Worm (Caenorhabditis elegans) whole organism, L4 larva: Measurements from ENCODE around the gene hmg-11.
A peak's percentile ranks its signal among the peaks of the same experiment; 100 is the strongest.

Experiments used
- F26F4.8 ChIP-seq: fragments of 200-800 bp; sonication (Bioruptor generic); conservative IDR thresholded peaks from 2 replicates; pipeline ENCODE4 v1.3.6; 2022; ENCODE audit warnings: missing genetic modification characterization, missing compliant biosample characterization
- F37D6.2 ChIP-seq: sonication (generic microtip); optimal IDR thresholded peaks from 2 replicates; lab custom pipeline; 2016; ENCODE audit warnings: mild to moderate bottlenecking, missing genetic modification characterization, missing compliant biosample characterization
- daf-16 ChIP-seq, 3 experiments: sonication (generic microtip); optimal IDR thresholded peaks; 2 replicates each; lab custom pipeline; 2016 to 2017; ENCODE audit warnings: missing genetic modification characterization in 3 of 3, missing genetic modification reagents in 3 of 3, mild to moderate bottlenecking in 2 of 3, missing compliant biosample characterization in 2 of 3, missing biosample characterization in 1 of 3, moderate library complexity in 1 of 3
- daf-19 ChIP-seq: fragments of 200-800 bp; sonication (Bioruptor generic); conservative IDR thresholded peaks from 2 replicates; pipeline ENCODE4 v1.3.6; 2022; ENCODE audit warnings: missing genetic modification characterization, missing compliant biosample characterization
- daf-8 ChIP-seq: fragments of 200-800 bp; sonication (Bioruptor generic); IDR thresholded peaks from 2 replicates; pipeline ENCODE4 v1.3.6; 2022; ENCODE audit warnings: missing genetic modification characterization, missing compliant biosample characterization
- dmd-6 ChIP-seq: fragments of 200-800 bp; sonication (Bioruptor generic); IDR thresholded peaks from 2 replicates; pipeline ENCODE4 v1.3.6; 2022; ENCODE audit warnings: missing genetic modification reagents, missing genetic modification characterization, missing compliant biosample characterization
- dve-1 ChIP-seq: sonication (generic microtip); optimal IDR thresholded peaks from 2 replicates; lab custom pipeline; 2017; ENCODE audit warnings: antibody characterized with exemption, mild to moderate bottlenecking, missing genetic modification characterization, missing compliant biosample characterization; ENCODE audit not compliant: insufficient read depth
- egl-43 ChIP-seq: fragments of 200-800 bp; sonication (Bioruptor generic); IDR thresholded peaks from 2 replicates; pipeline ENCODE4 v1.3.6; 2022; ENCODE audit warnings: missing genetic modification reagents, missing genetic modification characterization, missing compliant biosample characterization
- hlh-11 ChIP-seq: fragments of 200-800 bp; sonication (Bioruptor generic); optimal IDR thresholded peaks from 2 replicates; lab custom pipeline; 2018; ENCODE audit warnings: mild to moderate bottlenecking, missing genetic modification characterization, missing compliant biosample characterization
- hlh-30 ChIP-seq: sonication (generic microtip); optimal IDR thresholded peaks from 2 replicates; lab custom pipeline; 2017; ENCODE audit warnings: antibody characterized with exemption, mild to moderate bottlenecking, missing genetic modification characterization, missing compliant biosample characterization; ENCODE audit not compliant: insufficient read depth
- lir-3 ChIP-seq: sonication (generic microtip); optimal IDR thresholded peaks from 2 replicates; lab custom pipeline; 2016; ENCODE audit warnings: mild to moderate bottlenecking, missing genetic modification characterization, missing compliant biosample characterization
- mdt-29 ChIP-seq: fragments of 200-800 bp; sonication (Bioruptor generic); IDR thresholded peaks from 2 replicates; pipeline ENCODE4 v1.3.6; 2022; ENCODE audit warnings: missing genetic modification reagents, missing genetic modification characterization, missing compliant biosample characterization
- nhr-111 ChIP-seq: fragments of 200-800 bp; sonication (Bioruptor generic); optimal IDR thresholded peaks from 2 replicates; lab custom pipeline; 2018; ENCODE audit warnings: mild to moderate bottlenecking, missing genetic modification characterization, missing compliant biosample characterization
- nhr-28 ChIP-seq: fragments of 150-350 bp; optimal IDR thresholded peaks from 2 replicates; lab custom pipeline; 2014; ENCODE audit warnings: missing biosample characterization, missing genetic modification characterization
- pqm-1 ChIP-seq: sonication (generic microtip); optimal IDR thresholded peaks from 2 replicates; lab custom pipeline; 2017; ENCODE audit warnings: missing biosample characterization, missing genetic modification characterization
- rbr-2 ChIP-seq: sonication (generic microtip); optimal IDR thresholded peaks from 2 replicates; lab custom pipeline; 2016; ENCODE audit warnings: missing genotype, missing genetic modification characterization, missing compliant biosample characterization
- saeg-2 ChIP-seq: fragments of 200-800 bp; sonication (Bioruptor generic); IDR thresholded peaks from 2 replicates; pipeline ENCODE4 v1.3.6; 2022; ENCODE audit warnings: missing genetic modification reagents, missing genetic modification characterization, missing compliant biosample characterization
- snpc-4 ChIP-seq: fragments of 150-350 bp; optimal IDR thresholded peaks from 2 replicates; lab custom pipeline; 2014; ENCODE audit warnings: missing biosample characterization, missing genetic modification characterization
- unc-62 ChIP-seq, 3 experiments: fragments of 150-350 bp in 1 of 3; sonication (generic microtip); optimal IDR thresholded peaks in 2 of 3; peaks in 1 of 3; 1 replicate in 1 of 3; 2 replicates in 2 of 3; lab custom pipeline; 2014 to 2017; ENCODE audit warnings: missing biosample characterization in 3 of 3, missing genetic modification characterization in 3 of 3, missing genetic modification reagents in 3 of 3, missing genotype in 1 of 3
- ztf-7 ChIP-seq: fragments of 150-350 bp; optimal IDR thresholded peaks from 2 replicates; lab custom pipeline; 2014; ENCODE audit warnings: missing biosample characterization, missing genetic modification characterization

The hmg-11 gene

DNA sequence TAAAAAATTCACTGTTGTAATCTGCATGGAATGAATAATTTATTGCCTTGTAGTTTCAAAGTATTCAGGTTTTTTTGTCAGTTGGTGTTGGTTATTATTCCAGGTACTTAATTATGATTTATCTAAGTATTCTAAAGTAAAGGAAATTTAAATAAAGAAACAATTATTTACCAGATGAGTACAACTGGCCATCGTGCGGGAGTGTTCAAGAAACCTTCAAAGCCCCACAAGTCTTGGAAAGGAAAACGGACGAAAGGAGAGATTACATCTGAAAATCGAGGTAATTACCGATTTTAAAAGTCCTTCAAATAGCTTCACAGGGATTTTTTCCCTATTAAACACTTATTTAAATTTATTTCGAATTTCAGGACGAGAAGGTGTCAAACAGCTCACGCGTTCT lies 37.2 kb downstream of the hmg-11 start, which contains the start of gene tag-151 (continued):
- no peak for TF ChIP-seq daf-19 (GFP tag; lab: Robert Waterston, UW)

DNA sequence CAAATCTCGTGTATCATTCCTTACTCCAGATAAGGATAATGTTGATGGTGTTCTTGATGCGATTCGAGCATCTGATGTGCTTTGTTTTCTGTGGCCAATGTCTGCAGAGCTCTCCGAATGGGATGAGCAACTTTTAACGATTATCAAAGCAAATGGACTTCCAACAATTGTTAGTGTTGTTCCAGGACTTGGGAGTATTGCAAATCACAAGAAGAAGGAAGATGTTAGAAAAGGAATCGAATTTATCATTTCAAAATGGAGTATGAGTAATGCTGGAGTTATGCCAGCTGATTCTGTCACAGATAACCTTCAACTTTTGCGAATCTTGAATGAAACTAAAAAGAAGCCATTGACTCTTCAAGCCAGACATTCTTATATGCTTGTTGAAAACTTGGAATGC lies 37.9 kb downstream of the hmg-11 start:
- TF ChIP-seq F37D6.2 (tag; lab: Kevin White, UChicago) (no peak), unc-62 (GFP tag; optimal IDR thresholded peaks at IDR 0.05 in 1 of 2; lab: Kevin White, UChicago) (peak in 1 of 2 experiments; percentile 96), unc-62 (tag; optimal IDR thresholded peaks at IDR 0.05; lab: Kevin White, UChicago) (no peak)

ce11 chrII:4715676-4716075 lies 42.8 kb downstream of the hmg-11 start, which contains the start of gene F41C3.8:
F41C3.8 (plus strand) TSS chrII:4716046.
- no peak for TF ChIP-seq rbr-2 (tag; lab: Kevin White, UChicago)
- peak; percentile 30 for TF ChIP-seq hlh-30 (tag; lab: Kevin White, UChicago)
- TF ChIP-seq hlh-11 (tag; lab: Kevin White, UChicago): peak; percentile 20
- TF ChIP-seq dve-1 (tag; lab: Kevin White, UChicago): peak; percentile 13
- TF ChIP-seq snpc-4 (tag; lab: Kevin White, UChicago): no peak
- peak; percentile 75 for TF ChIP-seq pqm-1 (tag; lab: Kevin White, UChicago)
- TF ChIP-seq saeg-2 (GFP tag; lab: Robert Waterston, UW): no peak
- TF ChIP-seq daf-16 (GFP tag; optimal IDR thresholded peaks at IDR 0.05; lab: Kevin White, UChicago): no peak
- TF ChIP-seq daf-16 (tag; optimal IDR thresholded peaks at IDR 0.05; lab: Kevin White, UChicago): peak; percentile 27
- TF ChIP-seq daf-8 (GFP tag; lab: Robert Waterston, UW): no peak
- peak; percentile 80 for TF ChIP-seq nhr-28 (tag; lab: Kevin White, UChicago)
- no peak for TF ChIP-seq ztf-7 (tag; lab: Kevin White, UChicago)
- no peak for TF ChIP-seq lir-3
- TF ChIP-seq F26F4.8 (GFP tag; lab: Robert Waterston, UW): no peak
- peak; percentile 42; the same call in 1 of the 2 replicates for TF ChIP-seq dmd-6 (GFP tag; lab: Robert Waterston, UW)
- TF ChIP-seq mdt-29: no peak
- no peak for TF ChIP-seq egl-43 (GFP tag; lab: Robert Waterston, UW)
- no peak for TF ChIP-seq nhr-111 (GFP tag; lab: Kevin White, UChicago)
- TF ChIP-seq, all 104 proteins: peak for 7
